Fruit fly (Drosophila melanogaster): ENCODE measurements around the gene crp.

The crp gene

dm6 chr2L:16270667-16271485 is 16.7 kb downstream of the crp start (continued):
- TF ChIP-seq Hr51 (GFP tag; optimal IDR thresholded peaks at IDR 0.05) (peak in 1 of 2 experiments; percentile 3), Dll (GFP tag; IDR thresholded peaks at IDR 0.05; ENCODE audit: partially characterized antibody) (no peak), lmd (GFP tag; IDR thresholded peaks at IDR 0.05) (no peak), CG1233 (GFP tag; optimal IDR thresholded peaks at IDR 0.05) (peak; percentile 11), lola (GFP tag; optimal IDR thresholded peaks at IDR 0.05) (no peak), CG11504 (tag; optimal IDR thresholded peaks at IDR 0.05) (peak; percentile 43), gfzf (GFP tag; optimal IDR thresholded peaks at IDR 0.05) (no peak), CG12391 (tag; optimal IDR thresholded peaks at IDR 0.05) (peak; percentile 35), CG9727 (GFP tag; optimal IDR thresholded peaks at IDR 0.05) (peak; percentile 52), corto (GFP tag; optimal IDR thresholded peaks at IDR 0.05) (peak; percentile 45), CoRest (tag; optimal IDR thresholded peaks at IDR 0.05) (no peak), CG3281 (GFP tag; optimal IDR thresholded peaks at IDR 0.05) (peak; percentile 67), NC2α (GFP tag; optimal IDR thresholded peaks at IDR 0.05) (no peak), CG10366 (GFP tag; IDR thresholded peaks at IDR 0.05) (no peak), rib (GFP tag; IDR thresholded peaks at IDR 0.05) (no peak), CG6272 (GFP tag; IDR thresholded peaks at IDR 0.05) (no peak), CG12769 (tag; optimal IDR thresholded peaks at IDR 0.05) (no peak), CG12942 (GFP tag; optimal IDR thresholded peaks at IDR 0.05) (peak; percentile 9), grn (GFP tag; optimal IDR thresholded peaks at IDR 0.05) (peak; percentile 73), CG18011 (GFP tag; optimal IDR thresholded peaks at IDR 0.05) (peak; percentile 16), CG1024 (GFP tag; IDR thresholded peaks at IDR 0.05) (no peak), GATAe (GFP tag; conservative IDR thresholded peaks at IDR 0.05) (no peak), fd64A (GFP tag; optimal IDR thresholded peaks at IDR 0.05) (no peak), Lhr (GFP tag; optimal IDR thresholded peaks at IDR 0.05) (no peak), zfh1 (GFP tag; IDR thresholded peaks at IDR 0.05) (no peak), CG9876 (GFP tag; optimal IDR thresholded peaks at IDR 0.05) (no peak), Hmr (GFP tag; optimal IDR thresholded peaks at IDR 0.05) (peak; percentile 25), CG4820 (GFP tag; optimal IDR thresholded peaks at IDR 0.05) (no peak), CG10431 (GFP tag; optimal IDR thresholded peaks at IDR 0.05) (no peak), zfh2 (GFP tag; optimal IDR thresholded peaks at IDR 0.05) (peak; percentile 30), Oli (tag; optimal IDR thresholded peaks at IDR 0.05) (peak; percentile 38), repo (GFP tag; optimal IDR thresholded peaks at IDR 0.05) (no peak), CG17912 (GFP tag; optimal IDR thresholded peaks at IDR 0.05) (no peak), Nf-YA (GFP tag; IDR thresholded peaks at IDR 0.05) (no peak), CG13775 (GFP tag; optimal IDR thresholded peaks at IDR 0.05) (peak; percentile 63), fd96Cb (tag; optimal IDR thresholded peaks at IDR 0.05) (peak; percentile 27), Dip3 (GFP tag; optimal IDR thresholded peaks at IDR 0.05) (peak; percentile 37), CG2712 (tag; optimal IDR thresholded peaks at IDR 0.05) (peak; percentile 0), nerfin-1 (tag; optimal IDR thresholded peaks at IDR 0.05) (no peak), sqz (GFP tag; optimal IDR thresholded peaks at IDR 0.05) (no peak), CG2678 (tag; optimal IDR thresholded peaks at IDR 0.05) (peak; percentile 36), CG18619 (GFP tag; optimal IDR thresholded peaks at IDR 0.05) (peak; percentile 7), CG12659 (GFP tag; optimal IDR thresholded peaks at IDR 0.05) (peak; percentile 0), CG8924 (tag; optimal IDR thresholded peaks at IDR 0.05) (no peak), CG15479 (GFP tag; optimal IDR thresholded peaks at IDR 0.05) (no peak), ind (GFP tag; optimal IDR thresholded peaks at IDR 0.05) (peak; percentile 43), CG7556 (GFP tag; optimal IDR thresholded peaks at IDR 0.05) (peak; percentile 22), CG18764 (GFP tag; optimal IDR thresholded peaks at IDR 0.05) (no peak)

Measured in whole organism, embryonic.